Worm (Caenorhabditis elegans): Measurements from ENCODE around the gene snet-1.

Gene snet-1

DNA sequence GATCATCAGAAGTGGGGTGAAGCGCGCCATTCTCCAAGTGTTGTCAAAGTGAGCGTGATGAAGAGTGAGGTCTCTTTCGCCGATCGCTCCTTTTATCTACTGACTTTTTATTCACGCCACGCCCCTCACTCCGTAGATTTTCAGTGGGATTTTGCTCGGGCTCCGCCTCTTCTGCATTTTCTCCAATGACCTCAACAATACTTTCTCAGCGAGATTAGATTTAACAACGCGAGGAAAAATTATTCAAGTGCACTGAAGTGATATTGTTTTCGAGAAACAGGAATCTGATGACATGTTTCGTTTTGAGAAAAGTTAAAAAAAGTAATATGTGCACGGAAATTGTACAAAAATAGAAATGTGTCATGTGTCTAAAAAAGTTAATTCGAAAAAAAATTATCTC lies at the start of gene snet-1:
Gene snet-1 (minus strand): TSS at position 101 of the 400 bp plus-strand sequence.
- TF ChIP-seq ama-1 (optimal IDR thresholded peaks at IDR 0.05) (no peak), elt-2 (tag; optimal IDR thresholded peaks at IDR 0.05) (no peak), nhr-77 (tag; optimal IDR thresholded peaks at IDR 0.05) (no peak), aly-2 (tag; optimal IDR thresholded peaks at IDR 0.05) (no peak), unc-62 (GFP tag; optimal IDR thresholded peaks at IDR 0.05) (no peak), sea-2 (GFP tag; optimal IDR thresholded peaks at IDR 0.05) (no peak), lin-15B (tag; optimal IDR thresholded peaks at IDR 0.05) (no peak), nhr-23 (tag; optimal IDR thresholded peaks at IDR 0.05) (no peak), ztf-4 (tag; optimal IDR thresholded peaks at IDR 0.05) (no peak), fos-1 (tag; optimal IDR thresholded peaks at IDR 0.05) (no peak), ZK546.5 (tag; optimal IDR thresholded peaks at IDR 0.05) (no peak)

- TF ChIP-seq elt-2 (tag; optimal IDR thresholded peaks at IDR 0.05) (no peak), ceh-9 (tag; optimal IDR thresholded peaks at IDR 0.05) (no peak), snpc-4 (tag; optimal IDR thresholded peaks at IDR 0.05) (no peak), nhr-25 (tag; optimal IDR thresholded peaks at IDR 0.05) (no peak), nhr-11 (tag; optimal IDR thresholded peaks at IDR 0.05) (no peak), elt-3 (tag; optimal IDR thresholded peaks at IDR 0.05) (no peak), fos-1 (tag; optimal IDR thresholded peaks at IDR 0.05) (no peak), lin-39 (tag; optimal IDR thresholded peaks at IDR 0.05) (no peak), pha-4 (tag; optimal IDR thresholded peaks at IDR 0.05) (no peak), nhr-23 (tag; optimal IDR thresholded peaks at IDR 0.05) (no peak), nhr-76 (tag; optimal IDR thresholded peaks at IDR 0.05) (no peak), tbx-2 (tag; optimal IDR thresholded peaks at IDR 0.05) (no peak), egl-27 (tag; optimal IDR thresholded peaks at IDR 0.05) (no peak), ceh-28 (tag; optimal IDR thresholded peaks at IDR 0.05) (no peak)
These were observed 47.1 kb upstream of the snet-1 start for ce11 chrX:3715835-3716234.

DNA sequence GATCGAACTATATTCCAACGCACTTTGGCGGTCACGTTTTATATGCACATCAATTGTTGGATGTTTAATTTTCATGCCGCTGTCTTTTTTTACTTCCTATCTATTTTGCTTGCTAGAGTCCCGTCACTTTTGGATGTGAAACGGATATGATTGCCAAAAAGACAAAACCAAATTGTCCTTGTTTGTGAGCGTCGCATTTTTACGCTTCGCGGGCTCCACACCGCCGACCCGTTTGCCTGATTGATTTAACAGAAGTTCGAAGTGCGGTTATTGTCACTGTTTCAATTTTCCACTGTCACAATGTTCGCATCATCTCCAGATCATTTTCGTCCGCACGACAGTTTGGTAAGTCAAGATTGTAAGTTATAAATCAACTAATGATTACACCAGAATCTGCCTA lies 46.1 kb upstream of the snet-1 start, which contains the start of gene C01C4.2:
Gene C01C4.2 (plus strand): TSS at position 301 of the 400 bp plus-strand sequence.
- no peak for TF ChIP-seq ceh-16 (tag; optimal IDR thresholded peaks at IDR 0.05)
- no peak for TF ChIP-seq lin-15B (tag; optimal IDR thresholded peaks at IDR 0.05)
- TF ChIP-seq mdl-1 (tag; optimal IDR thresholded peaks at IDR 0.05): no peak
- TF ChIP-seq daf-12 (tag; optimal IDR thresholded peaks at IDR 0.05): no peak
- no peak for TF ChIP-seq ztf-11 (tag; optimal IDR thresholded peaks at IDR 0.05)
- TF ChIP-seq fos-1 (tag; optimal IDR thresholded peaks at IDR 0.05): no peak
- TF ChIP-seq nhr-77 (tag; optimal IDR thresholded peaks at IDR 0.05): no peak
- TF ChIP-seq ZK546.5 (tag; optimal IDR thresholded peaks at IDR 0.05): no peak
- no peak for TF ChIP-seq elt-2 (tag; optimal IDR thresholded peaks at IDR 0.05)
- TF ChIP-seq nhr-67 (tag; optimal IDR thresholded peaks at IDR 0.05): no peak
- no peak for TF ChIP-seq tbx-2 (tag; optimal IDR thresholded peaks at IDR 0.05)
- no peak for TF ChIP-seq nhr-23 (tag; optimal IDR thresholded peaks at IDR 0.05)

DNA sequence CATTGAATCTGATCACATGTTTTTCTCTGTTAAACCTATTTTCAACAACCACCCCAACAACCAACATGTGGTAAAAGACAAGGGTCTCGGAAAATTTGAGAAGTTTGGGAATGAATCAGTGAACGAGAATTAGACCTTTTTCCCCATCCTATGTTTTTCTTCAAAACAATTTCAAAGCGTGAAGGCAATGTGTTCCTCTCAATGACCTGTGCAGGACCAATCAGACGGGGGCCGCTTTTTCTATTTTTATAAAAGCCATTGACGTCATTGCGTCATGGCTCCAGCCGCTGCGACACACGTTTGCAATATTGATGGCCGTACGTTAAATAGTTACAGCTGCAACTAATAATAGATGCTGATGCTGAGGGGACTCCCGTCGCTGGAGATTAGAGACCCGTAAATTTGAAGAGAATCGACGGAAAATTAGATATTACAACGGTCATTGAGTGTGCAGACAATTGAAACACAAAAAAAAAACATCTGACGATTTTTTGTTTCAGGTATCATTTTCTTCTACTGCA lies 42.9 kb upstream of the snet-1 start:
- TF ChIP-seq sea-2 (GFP tag; optimal IDR thresholded peaks at IDR 0.05) (no peak), lin-39 (tag; optimal IDR thresholded peaks at IDR 0.05) (peak; percentile 52), nfya-1 (tag; optimal IDR thresholded peaks at IDR 0.05; ENCODE audit: insufficient read depth) (peak; percentile 26), elt-1 (tag; optimal IDR thresholded peaks at IDR 0.05) (no peak), egl-5 (tag; optimal IDR thresholded peaks at IDR 0.05) (peak; percentile 38)

DNA sequence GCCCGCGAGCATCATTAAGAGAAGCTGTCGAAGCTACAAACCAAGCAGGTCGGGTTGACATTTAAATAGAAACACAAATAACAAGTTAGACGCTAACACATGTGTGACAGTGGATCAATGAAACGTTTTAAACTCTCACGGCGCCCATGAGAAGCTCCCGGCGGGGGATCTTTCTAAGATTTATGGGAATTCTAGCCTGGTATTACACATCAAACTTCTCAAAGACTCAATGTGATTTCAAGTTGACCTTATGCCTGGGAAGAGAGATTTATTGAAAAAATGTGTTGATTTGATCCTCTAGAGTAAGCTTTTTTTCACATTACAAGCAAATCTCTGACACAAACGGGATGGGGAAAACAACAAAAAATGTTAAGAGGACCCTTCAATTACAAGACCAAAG lies 41.0 kb upstream of the snet-1 start:
- TF ChIP-seq eor-1 (tag; optimal IDR thresholded peaks at IDR 0.05) (no peak), skn-1 (tag; optimal IDR thresholded peaks at IDR 0.05) (no peak), nhr-237 (tag; optimal IDR thresholded peaks at IDR 0.05) (no peak), lin-15B (tag; optimal IDR thresholded peaks at IDR 0.05) (no peak), unc-39 (tag; optimal IDR thresholded peaks at IDR 0.05) (no peak), fos-1 (tag; optimal IDR thresholded peaks at IDR 0.05) (no peak), hmg-11 (tag; optimal IDR thresholded peaks at IDR 0.05) (no peak), fkh-2 (tag; optimal IDR thresholded peaks at IDR 0.05) (no peak), pqm-1 (tag; optimal IDR thresholded peaks at IDR 0.05) (no peak)
